Fruit fly (Drosophila melanogaster) whole organism, prepupa: Measurements from ENCODE around the gene mwh.

Experiments
- CG32006 ChIP-seq: fragments of 200-800 bp; sonication (Bioruptor generic); optimal IDR thresholded peaks from 3 replicates; lab custom pipeline; 2017; ENCODE audit warnings: missing biosample characterization, mild to moderate bottlenecking, missing genetic modification characterization
- CG3919 ChIP-seq: fragments of 200-800 bp; sonication (Bioruptor generic); optimal IDR thresholded peaks from 3 replicates; lab custom pipeline; 2016; ENCODE audit warnings: missing biosample characterization, missing genetic modification characterization
- CG4318 ChIP-seq: fragments of 200-800 bp; sonication (Bioruptor generic); optimal IDR thresholded peaks from 3 replicates; lab custom pipeline; 2017; ENCODE audit warnings: missing biosample characterization, mild to moderate bottlenecking, missing genetic modification characterization
- esn ChIP-seq: fragments of 200-800 bp; sonication (Bioruptor generic); optimal IDR thresholded peaks from 2 replicates; lab custom pipeline; 2016; ENCODE audit warnings: missing biosample characterization, mild to moderate bottlenecking, missing genetic modification characterization, moderate library complexity
- fd85E ChIP-seq: fragments of 200-800 bp; sonication (Bioruptor generic); optimal IDR thresholded peaks from 3 replicates; lab custom pipeline; 2016; ENCODE audit warnings: missing biosample characterization, missing genetic modification characterization
- net ChIP-seq: fragments of 200-800 bp; sonication (Bioruptor generic); optimal IDR thresholded peaks from 3 replicates; lab custom pipeline; 2016; ENCODE audit warnings: missing biosample characterization, missing genetic modification characterization

dm6 chr3L:1218596-1218995, 18.0 kb downstream of the mwh start, which contains the start of gene LysP:
- no peak for TF ChIP-seq CG32006
- TF ChIP-seq fd85E (GFP tag; lab: Kevin White, UChicago) = no peak
- TF ChIP-seq CG3919 (GFP tag; lab: Kevin White, UChicago) = no peak
- TF ChIP-seq CG4318 = no peak
- TF ChIP-seq esn (GFP tag; lab: Kevin White, UChicago) = no peak
- TF ChIP-seq net = no peak
